Worm (Caenorhabditis elegans) whole organism, L4/young adult: ENCODE results near the gene nlp-76.

ENCODE experiments used
- W03F9.2 ChIP-seq: fragments of 150-350 bp; optimal IDR thresholded peaks from 2 replicates; lab custom pipeline; 2014; ENCODE audit warnings: missing biosample characterization, missing genetic modification characterization
- dao-5 ChIP-seq: sonication (generic microtip); optimal IDR thresholded peaks from 2 replicates; lab custom pipeline; 2016; ENCODE audit warnings: missing genotype, missing genetic modification characterization, moderate library complexity, missing compliant biosample characterization
- him-1 ChIP-seq: sonication (generic microtip); optimal IDR thresholded peaks from 2 replicates; lab custom pipeline; 2016; ENCODE audit warnings: missing genotype, missing genetic modification reagents, missing genetic modification characterization, missing compliant biosample characterization

- TF ChIP-seq him-1 (tag; lab: Kevin White, UChicago) (no peak), dao-5 (tag; lab: Kevin White, UChicago) (no peak), W03F9.2 (tag; lab: Kevin White, UChicago) (no peak)
These were observed 8.3 kb downstream of the nlp-76 start for ce11 chrX:12655339-12655875.
